Worm (Caenorhabditis elegans): ENCODE measurements around the gene Y39B6A.27.

Y39B6A.27 gene

ce11 chrV:19049140-19050092, 17.9 kb downstream of the Y39B6A.27 start (continued):
- TF ChIP-seq cebp-1 (GFP tag; IDR thresholded peaks at IDR 0.05) (no peak), cebp-1 (tag; optimal IDR thresholded peaks at IDR 0.05) (peak; percentile 32), hmg-1.2 (GFP tag; IDR thresholded peaks at IDR 0.05) (no peak), Y53G8AR.9 (GFP tag; conservative IDR thresholded peaks at IDR 0.05) (0 out of 2 replicates have a peak, but pooled peaks have one; percentile 52), zfh-2 (GFP tag; conservative IDR thresholded peaks at IDR 0.05) (peak; percentile 70; the same call in 1 of the 2 replicates), egl-44 (GFP tag; IDR thresholded peaks at IDR 0.05) (0 out of 2 replicates have a peak, but pooled peaks have one; percentile 9), B0336.3 (GFP tag; IDR thresholded peaks at IDR 0.05) (peak; percentile 56; the same call in 1 of the 2 replicates)

ce11 chrV:19050438-19050837, 18.9 kb downstream of the Y39B6A.27 start, which contains the start of gene asp-1:
TSS of gene asp-1 (minus strand) at chrV:19050752.
- TF ChIP-seq bed-2 (GFP tag; IDR thresholded peaks at IDR 0.05) (no peak), Y95B8A.8 (GFP tag; IDR thresholded peaks at IDR 0.05) (peak; percentile 52; the same call in 1 of the 2 replicates), ztf-18 (tag; optimal IDR thresholded peaks at IDR 0.05) (no peak), F10E7.11 (tag; optimal IDR thresholded peaks at IDR 0.05) (no peak), tbp1 (GFP tag; optimal IDR thresholded peaks at IDR 0.05) (no peak), lsy-27 (tag; optimal IDR thresholded peaks at IDR 0.05; ENCODE audit: borderline replicate concordance, insufficient read depth) (no peak), athp-1 (tag; optimal IDR thresholded peaks at IDR 0.05) (peak; percentile 10), attf-3 (GFP tag; conservative IDR thresholded peaks at IDR 0.05) (no peak), ceh-27 (GFP tag; optimal IDR thresholded peaks at IDR 0.05) (no peak), lin-35 (GFP tag; optimal IDR thresholded peaks at IDR 0.05) (no peak), ccch-3 (GFP tag; optimal IDR thresholded peaks at IDR 0.05) (no peak), hmg-20 (GFP tag; IDR thresholded peaks at IDR 0.05) (no peak), T07F8.4 (tag; optimal IDR thresholded peaks at IDR 0.05) (no peak), hsf-1 (GFP tag; IDR thresholded peaks at IDR 0.05) (no peak), mcd-1 (GFP tag; IDR thresholded peaks at IDR 0.05) (no peak), K12H6.12 (tag; optimal IDR thresholded peaks at IDR 0.05) (no peak), cebp-2 (GFP tag; IDR thresholded peaks at IDR 0.05) (0 out of 2 replicates have a peak, but pooled peaks have one; percentile 8), C17E4.6 (GFP tag; IDR thresholded peaks at IDR 0.05) (no peak), chd-7 (tag; optimal IDR thresholded peaks at IDR 0.05) (no peak), madf-3 (GFP tag; IDR thresholded peaks at IDR 0.05) (0 out of 2 replicates have a peak, but pooled peaks have one; percentile 3), madf-10 (tag; optimal IDR thresholded peaks at IDR 0.05) (no peak), xnd-1 (tag; optimal IDR thresholded peaks at IDR 0.05) (no peak), lag-1 (GFP tag; IDR thresholded peaks at IDR 0.05) (no peak), nfya-1 (tag; optimal IDR thresholded peaks at IDR 0.05; ENCODE audit: borderline replicate concordance, insufficient read depth) (no peak), rec-8 (tag; optimal IDR thresholded peaks at IDR 0.05) (no peak), ekl-4 (GFP tag; IDR thresholded peaks at IDR 0.05) (no peak), lin-40 (tag; optimal IDR thresholded peaks at IDR 0.05) (no peak), Y56A3A.18 (GFP tag; IDR thresholded peaks at IDR 0.05) (no peak; the same call in 1 of the 2 replicates), unc-130 (GFP tag; optimal IDR thresholded peaks at IDR 0.05) (no peak), tbx-9 (tag; optimal IDR thresholded peaks at IDR 0.05; ENCODE audit: borderline replicate concordance) (no peak), ztf-6 (GFP tag; IDR thresholded peaks at IDR 0.05) (no peak), bed-1 (GFP tag; IDR thresholded peaks at IDR 0.05) (no peak), ceh-58 (GFP tag; IDR thresholded peaks at IDR 0.05) (no peak), snpc-3.4 (tag; optimal IDR thresholded peaks at IDR 0.05) (no peak), dox-1 (GFP tag; IDR thresholded peaks at IDR 0.05) (peak; percentile 47), Y53F4B.3 (GFP tag; IDR thresholded peaks at IDR 0.05) (no peak), cebp-1 (GFP tag; IDR thresholded peaks at IDR 0.05) (no peak), cebp-1 (tag; optimal IDR thresholded peaks at IDR 0.05) (peak; percentile 30), pbrm-1 (GFP tag; IDR thresholded peaks at IDR 0.05) (no peak), zfh-2 (GFP tag; conservative IDR thresholded peaks at IDR 0.05) (peak; percentile 40)

Data from whole organism, young adult.